Worm (Caenorhabditis elegans) whole organism, L2 larva: ENCODE results near the gene F21A3.4.

ENCODE experiments used
- C34F6.9 ChIP-seq: fragments of 150-350 bp; optimal IDR thresholded peaks from 2 replicates; lab custom pipeline; 2014; ENCODE audit warnings: missing biosample characterization, missing genetic modification characterization
- F13H6.1 ChIP-seq: sonication (generic microtip); optimal IDR thresholded peaks from 2 replicates; lab custom pipeline; 2016; ENCODE audit warnings: missing genetic modification characterization, missing compliant biosample characterization
- Y55F3AM.14 ChIP-seq: fragments of 200-800 bp; sonication (Bioruptor generic); optimal IDR thresholded peaks from 2 replicates; lab custom pipeline; 2018; ENCODE audit warnings: mild to moderate bottlenecking, missing genetic modification characterization, missing compliant biosample characterization
- alr-1 ChIP-seq: fragments of 150-350 bp; optimal IDR thresholded peaks from 2 replicates; lab custom pipeline; 2014; ENCODE audit warnings: missing biosample characterization, missing genetic modification characterization
- ama-1 ChIP-seq: fragments of 150-350 bp; optimal IDR thresholded peaks from 2 replicates; lab custom pipeline; 2018; ENCODE audit warnings: inconsistent platforms
- ceh-16 ChIP-seq: fragments of 150-350 bp; optimal IDR thresholded peaks from 2 replicates; lab custom pipeline; 2014; ENCODE audit warnings: missing biosample characterization, missing genetic modification characterization
- crh-2 ChIP-seq: sonication (generic microtip); optimal IDR thresholded peaks from 2 replicates; lab custom pipeline; 2017; ENCODE audit warnings: missing biosample characterization, missing genetic modification characterization
- egl-27 ChIP-seq: sonication (generic microtip); optimal IDR thresholded peaks from 3 replicates; lab custom pipeline; 2017; ENCODE audit warnings: missing biosample characterization, missing genetic modification reagents, missing genetic modification characterization
- fos-1 ChIP-seq: fragments of 150-350 bp; optimal IDR thresholded peaks from 2 replicates; lab custom pipeline; 2014; ENCODE audit warnings: missing biosample characterization, missing genetic modification characterization
- gmeb-1 ChIP-seq: fragments of 150-350 bp; optimal IDR thresholded peaks from 2 replicates; lab custom pipeline; 2014; ENCODE audit warnings: missing biosample characterization, missing genetic modification characterization
- lin-11 ChIP-seq: fragments of 150-350 bp; sonication (generic microtip); optimal IDR thresholded peaks from 2 replicates; lab custom pipeline; 2014; ENCODE audit warnings: missing biosample characterization, missing genetic modification characterization, inconsistent platforms, mixed read lengths
- lin-13 ChIP-seq: fragments of 150-350 bp; optimal IDR thresholded peaks from 2 replicates; lab custom pipeline; 2014; ENCODE audit warnings: missing biosample characterization, missing genetic modification reagents, missing genetic modification characterization
- lin-39 ChIP-seq: fragments of 150-350 bp; optimal IDR thresholded peaks from 2 replicates; lab custom pipeline; 2014; ENCODE audit warnings: missing biosample characterization, missing genetic modification reagents, missing genetic modification characterization
- lsy-2 ChIP-seq, 2 experiments: fragments of 150-350 bp in 1 of 2; sonication (generic microtip) in 1 of 2; optimal IDR thresholded peaks; 2 replicates each; lab custom pipeline; 2014 to 2017; ENCODE audit warnings: missing biosample characterization in 2 of 2, missing genetic modification characterization in 2 of 2
- mab-5 ChIP-seq: fragments of 150-350 bp; optimal IDR thresholded peaks from 2 replicates; lab custom pipeline; 2014; ENCODE audit warnings: missing biosample characterization, missing genetic modification characterization
- mbf-1 ChIP-seq: sonication (generic microtip); optimal IDR thresholded peaks from 2 replicates; lab custom pipeline; 2017; ENCODE audit warnings: missing biosample characterization, missing genetic modification characterization
- mdl-1 ChIP-seq, 2 experiments: fragments of 150-350 bp in 1 of 2; sonication (generic microtip) in 1 of 2; optimal IDR thresholded peaks; 2 replicates each; lab custom pipeline; 2017; ENCODE audit warnings: missing biosample characterization in 2 of 2, missing genetic modification characterization in 2 of 2
- nhr-10 ChIP-seq: sonication (generic microtip); optimal IDR thresholded peaks from 2 replicates; lab custom pipeline; 2017; ENCODE audit warnings: missing biosample characterization, missing genetic modification characterization
- nhr-11 ChIP-seq: fragments of 150-350 bp; optimal IDR thresholded peaks from 2 replicates; lab custom pipeline; 2014; ENCODE audit warnings: missing biosample characterization, missing genetic modification characterization
- nhr-12 ChIP-seq: fragments of 150-350 bp; optimal IDR thresholded peaks from 2 replicates; lab custom pipeline; 2014; ENCODE audit warnings: missing biosample characterization, missing genetic modification characterization
- nhr-129 ChIP-seq: fragments of 150-350 bp; optimal IDR thresholded peaks from 2 replicates; lab custom pipeline; 2014; ENCODE audit warnings: missing biosample characterization, missing genetic modification characterization
- nhr-21 ChIP-seq: fragments of 150-350 bp; optimal IDR thresholded peaks from 2 replicates; lab custom pipeline; 2014; ENCODE audit warnings: missing biosample characterization, missing genetic modification characterization
- nhr-25 ChIP-seq: fragments of 150-350 bp; sonication (generic microtip); optimal IDR thresholded peaks from 3 replicates; lab custom pipeline; 2014; ENCODE audit warnings: missing biosample characterization, missing genetic modification characterization
- nhr-77 ChIP-seq: fragments of 150-350 bp; optimal IDR thresholded peaks from 2 replicates; lab custom pipeline; 2014; ENCODE audit warnings: missing biosample characterization, missing genetic modification characterization
- peb-1 ChIP-seq: fragments of 150-350 bp; optimal IDR thresholded peaks from 2 replicates; lab custom pipeline; 2014; ENCODE audit warnings: missing biosample characterization, missing genetic modification characterization
- sem-4 ChIP-seq: fragments of 150-350 bp; optimal IDR thresholded peaks from 2 replicates; lab custom pipeline; 2014; ENCODE audit warnings: missing biosample characterization, missing genetic modification reagents, missing genetic modification characterization
- skn-1 ChIP-seq: sonication (generic microtip); optimal IDR thresholded peaks from 2 replicates; lab custom pipeline; 2017; ENCODE audit warnings: missing biosample characterization, missing genetic modification characterization
- sma-3 ChIP-seq: sonication (generic microtip); optimal IDR thresholded peaks from 2 replicates; lab custom pipeline; 2016; ENCODE audit warnings: missing genetic modification reagents, missing genetic modification characterization, missing compliant biosample characterization
- sma-9 ChIP-seq, 2 experiments: fragments of 150-350 bp in 1 of 2; sonication (generic microtip) in 1 of 2; optimal IDR thresholded peaks; 2 replicates each; lab custom pipeline; 2014 to 2016; ENCODE audit warnings: missing genetic modification characterization in 2 of 2, mild to moderate bottlenecking in 1 of 2, missing biosample characterization in 1 of 2, missing compliant biosample characterization in 1 of 2, missing genetic modification reagents in 1 of 2, moderate library complexity in 1 of 2
- snpc-4 ChIP-seq: fragments of 150-350 bp; optimal IDR thresholded peaks from 2 replicates; lab custom pipeline; 2014; ENCODE audit warnings: missing biosample characterization, missing genetic modification characterization
- unc-55 ChIP-seq: fragments of 150-350 bp; sonication (generic microtip); optimal IDR thresholded peaks from 3 replicates; lab custom pipeline; 2014; ENCODE audit warnings: missing biosample characterization, missing genetic modification reagents, missing genetic modification characterization
- unc-62 ChIP-seq: fragments of 150-350 bp; optimal IDR thresholded peaks from 2 replicates; lab custom pipeline; 2014; ENCODE audit warnings: missing biosample characterization, missing genetic modification reagents, missing genetic modification characterization
- ztf-4 ChIP-seq: fragments of 150-350 bp; optimal IDR thresholded peaks from 2 replicates; lab custom pipeline; 2014; ENCODE audit warnings: missing biosample characterization, missing genetic modification characterization

F21A3.4 gene

DNA sequence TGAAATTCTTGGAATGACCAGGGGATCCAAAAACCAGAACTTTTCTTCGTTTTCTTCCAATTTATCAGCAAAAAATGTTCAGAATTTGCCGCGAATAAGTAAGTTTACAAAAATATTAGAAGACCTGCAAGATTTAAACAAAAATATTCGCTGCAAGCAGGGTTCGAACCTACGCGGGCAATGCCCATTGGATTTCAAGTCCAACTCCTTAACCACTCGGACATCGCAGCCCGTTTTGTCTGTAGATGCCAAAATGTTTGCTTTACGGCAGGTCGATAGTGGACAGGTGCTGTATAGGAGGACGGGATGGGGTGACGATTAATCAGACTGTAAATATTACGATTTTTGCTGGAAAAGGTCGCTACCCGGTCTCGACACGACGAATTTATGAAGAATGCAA lies 11.3 kb downstream of the F21A3.4 start:
- TF ChIP-seq lin-39 (tag; lab: Kevin White, UChicago): no peak
- no peak for TF ChIP-seq snpc-4 (tag; lab: Kevin White, UChicago)
- TF ChIP-seq nhr-12 (tag; lab: Kevin White, UChicago): no peak

- no peak for TF ChIP-seq nhr-25 (tag; lab: Kevin White, UChicago)
- TF ChIP-seq alr-1 (tag; lab: Kevin White, UChicago): no peak
- no peak for TF ChIP-seq F13H6.1 (tag; lab: Kevin White, UChicago)
- no peak for TF ChIP-seq nhr-77 (tag; lab: Kevin White, UChicago)
- TF ChIP-seq nhr-129 (tag; lab: Kevin White, UChicago): no peak
- TF ChIP-seq lin-13 (GFP tag; lab: Kevin White, UChicago): no peak
- TF ChIP-seq mab-5 (tag; lab: Kevin White, UChicago): no peak
- no peak for TF ChIP-seq peb-1 (tag; lab: Kevin White, UChicago)
- TF ChIP-seq gmeb-1 (tag; lab: Kevin White, UChicago): no peak
- no peak for TF ChIP-seq skn-1 (tag; lab: Kevin White, UChicago)
- TF ChIP-seq egl-27 (tag; lab: Kevin White, UChicago): no peak
- no peak for TF ChIP-seq nhr-21
- no peak for TF ChIP-seq snpc-4 (tag; lab: Kevin White, UChicago)
- TF ChIP-seq sma-3 (GFP tag; lab: Kevin White, UChicago): no peak
- TF ChIP-seq ceh-16: no peak
- TF ChIP-seq crh-2: no peak
- no peak for TF ChIP-seq lsy-2 (tag; optimal IDR thresholded peaks at IDR 0.05; lab: Kevin White, UChicago)
- no peak for TF ChIP-seq nhr-12 (tag; lab: Kevin White, UChicago)
- TF ChIP-seq lin-11 (tag; lab: Kevin White, UChicago): no peak
- no peak for TF ChIP-seq nhr-10 (tag; lab: Kevin White, UChicago)
Observed at ce11 chrV:15550408-15550807, 14.0 kb downstream of the F21A3.4 start.

- TF ChIP-seq ztf-4 (tag; lab: Kevin White, UChicago) (no peak), unc-55 (peak; percentile 13), nhr-11 (tag; lab: Kevin White, UChicago) (no peak), egl-27 (tag; lab: Kevin White, UChicago) (no peak), lsy-2 (tag; optimal IDR thresholded peaks at IDR 0.05; lab: Kevin White, UChicago) (peak; percentile 39 to 44), C34F6.9 (tag; lab: Kevin White, UChicago) (peak; percentile 25), ama-1 (lab: Kevin White, UChicago) (no peak), snpc-4 (tag; lab: Kevin White, UChicago) (no peak), mdl-1 (tag; optimal IDR thresholded peaks at IDR 0.05; lab: Kevin White, UChicago) (no peak), mab-5 (tag; lab: Kevin White, UChicago) (no peak), sem-4 (tag; lab: Kevin White, UChicago) (no peak), sma-9 (GFP tag; optimal IDR thresholded peaks at IDR 0.05; lab: Kevin White, UChicago) (peak; percentile 57), sma-9 (tag; optimal IDR thresholded peaks at IDR 0.05; lab: Kevin White, UChicago) (no peak), mbf-1 (tag; lab: Kevin White, UChicago) (no peak), gmeb-1 (tag; lab: Kevin White, UChicago) (peak; percentile 56), Y55F3AM.14 (peak; percentile 33), lin-13 (GFP tag; lab: Kevin White, UChicago) (peak; percentile 59), fos-1 (peak; percentile 23), sma-3 (GFP tag; lab: Kevin White, UChicago) (peak; percentile 5), nhr-129 (tag; lab: Kevin White, UChicago) (peak; percentile 58)
Observed at ce11 chrV:15551642-15552041, 15.2 kb downstream of the F21A3.4 start.

ce11 chrV:15553869-15554268 lies 17.4 kb downstream of the F21A3.4 start:
- TF ChIP-seq gmeb-1 (tag; lab: Kevin White, UChicago) (peak; percentile 20), nhr-129 (tag; lab: Kevin White, UChicago) (peak; percentile 55), lin-39 (tag; lab: Kevin White, UChicago) (no peak), peb-1 (tag; lab: Kevin White, UChicago) (no peak), unc-62 (GFP tag; lab: Kevin White, UChicago) (no peak), crh-2 (peak; percentile 37), unc-55 (peak; percentile 26), lsy-2 (tag; optimal IDR thresholded peaks at IDR 0.05; lab: Kevin White, UChicago) (peak in 1 of 2 experiments; percentile 20), sma-9 (GFP tag; optimal IDR thresholded peaks at IDR 0.05; lab: Kevin White, UChicago) (peak; percentile 3), sma-9 (tag; optimal IDR thresholded peaks at IDR 0.05; lab: Kevin White, UChicago) (no peak)
